Worm (Caenorhabditis elegans) whole organism, midembryonic: ENCODE results near the gene pals-20.
A peak's percentile ranks its signal among the peaks of the same experiment; 100 is the strongest.

ENCODE experiments used
- T22C8.4 ChIP-seq: fragments of 200-800 bp; sonication (Bioruptor generic); IDR thresholded peaks from 2 replicates; pipeline ENCODE4 v1.3.6; 2022; ENCODE audit warnings: missing genetic modification characterization, missing compliant biosample characterization
- cog-1 ChIP-seq: sonication (generic microtip); optimal IDR thresholded peaks from 2 replicates; lab custom pipeline; 2016; ENCODE audit warnings: missing genetic modification characterization, missing compliant biosample characterization
- flt-1 ChIP-seq: fragments of 200-800 bp; sonication (Bioruptor generic); IDR thresholded peaks from 2 replicates; pipeline ENCODE4 v1.3.6; 2022; ENCODE audit warnings: missing genetic modification characterization, missing compliant biosample characterization
- klf-2 ChIP-seq: fragments of 200-800 bp; sonication (Bioruptor generic); conservative IDR thresholded peaks from 2 replicates; pipeline ENCODE4 v1.3.6; 2022; ENCODE audit warnings: missing genetic modification reagents, missing genetic modification characterization, missing compliant biosample characterization
- med-1 ChIP-seq: sonication (generic microtip); optimal IDR thresholded peaks from 2 replicates; lab custom pipeline; 2017; ENCODE audit warnings: missing genetic modification characterization, mild to moderate bottlenecking, missing compliant biosample characterization, antibody characterized with exemption, missing genetic modification reagents; ENCODE audit not compliant: insufficient read depth
- ref-1 ChIP-seq: fragments of 200-800 bp; sonication (Bioruptor generic); conservative IDR thresholded peaks from 2 replicates; pipeline ENCODE4 v1.3.6; 2022; ENCODE audit warnings: missing genetic modification reagents, missing genetic modification characterization, missing compliant biosample characterization
- tab-1 ChIP-seq: fragments of 200-800 bp; sonication (Bioruptor generic); IDR thresholded peaks from 2 replicates; pipeline ENCODE4 v1.3.6; 2022; ENCODE audit warnings: missing genetic modification characterization, missing compliant biosample characterization
- ztf-23 ChIP-seq: fragments of 200-800 bp; sonication (Bioruptor generic); IDR thresholded peaks from 2 replicates; pipeline ENCODE4 v1.3.6; 2022; ENCODE audit warnings: missing genetic modification reagents, missing genetic modification characterization, missing compliant biosample characterization
- ztf-29 ChIP-seq: fragments of 200-800 bp; sonication (Bioruptor generic); IDR thresholded peaks from 2 replicates; pipeline ENCODE4 v1.3.6; 2022; ENCODE audit warnings: missing genetic modification reagents, missing genetic modification characterization, missing compliant biosample characterization

pals-20 gene

DNA sequence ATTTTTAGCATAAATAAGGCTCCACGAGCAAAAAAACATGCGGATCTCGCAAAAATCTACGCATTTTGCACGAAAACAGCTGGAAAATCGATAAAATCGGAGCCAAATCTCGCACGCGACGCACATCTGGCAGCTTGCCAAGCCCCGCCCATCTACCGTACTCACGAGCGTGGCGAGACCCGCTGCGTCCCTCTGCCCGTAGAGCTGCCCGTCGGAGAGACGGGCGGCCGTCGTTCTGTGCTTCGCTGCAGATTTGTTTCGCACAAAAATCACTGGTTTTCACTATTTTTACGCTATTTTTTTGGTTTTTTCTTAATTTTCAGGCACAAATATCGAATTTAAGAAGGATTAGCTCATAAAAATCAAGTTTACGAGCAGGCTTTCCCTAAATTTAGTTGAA lies 30.6 kb upstream of the pals-20 start:
- TF ChIP-seq cog-1 (tag; lab: Kevin White, UChicago) (peak; percentile 45), med-1 (GFP tag; lab: Kevin White, UChicago) (peak; percentile 21), flt-1 (peak; percentile 76; the same call in 1 of the 2 replicates), T22C8.4 (GFP tag; lab: Robert Waterston, UW) (peak; percentile 58), ztf-23 (GFP tag; lab: Robert Waterston, UW) (0 out of 2 replicates have a peak, but pooled peaks have one; percentile 39), ref-1 (GFP tag; lab: Robert Waterston, UW) (no peak), klf-2 (GFP tag; lab: Robert Waterston, UW) (no peak), ztf-29 (GFP tag; lab: Robert Waterston, UW) (0 out of 2 replicates have a peak, but pooled peaks have one; percentile 18), tab-1 (GFP tag; lab: Robert Waterston, UW) (no peak)

DNA sequence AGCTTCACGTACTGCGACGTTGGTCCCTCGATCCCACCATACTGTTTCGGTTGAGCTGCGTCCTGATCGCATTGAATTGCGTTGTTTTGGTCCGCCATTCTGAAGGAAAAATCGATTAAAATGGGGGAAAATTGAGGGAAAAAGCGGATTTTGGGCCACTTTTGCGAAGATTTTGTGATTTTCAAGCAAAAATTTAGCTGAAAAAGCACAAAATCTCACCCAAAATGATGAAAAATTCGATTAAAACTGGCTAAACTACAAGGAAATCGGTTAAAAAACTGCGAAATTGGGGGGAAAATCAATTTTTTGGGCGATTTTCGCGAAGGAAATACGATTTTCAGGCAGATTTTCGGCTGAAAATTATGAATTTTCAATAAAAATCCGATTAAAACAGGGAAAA lies 29.0 kb upstream of the pals-20 start, which contains the start of gene elc-1:
Gene elc-1, minus strand, starts transcription at position 101 of the 400 bp plus-strand sequence.
- TF ChIP-seq klf-2 (GFP tag; lab: Robert Waterston, UW), result no peak
- no peak for TF ChIP-seq tab-1 (GFP tag; lab: Robert Waterston, UW)
- no peak for TF ChIP-seq ztf-23 (GFP tag; lab: Robert Waterston, UW)
- TF ChIP-seq med-1 (GFP tag; lab: Kevin White, UChicago), result no peak
- no peak for TF ChIP-seq T22C8.4 (GFP tag; lab: Robert Waterston, UW)
- no peak for TF ChIP-seq flt-1
- TF ChIP-seq ref-1 (GFP tag; lab: Robert Waterston, UW), result no peak

DNA sequence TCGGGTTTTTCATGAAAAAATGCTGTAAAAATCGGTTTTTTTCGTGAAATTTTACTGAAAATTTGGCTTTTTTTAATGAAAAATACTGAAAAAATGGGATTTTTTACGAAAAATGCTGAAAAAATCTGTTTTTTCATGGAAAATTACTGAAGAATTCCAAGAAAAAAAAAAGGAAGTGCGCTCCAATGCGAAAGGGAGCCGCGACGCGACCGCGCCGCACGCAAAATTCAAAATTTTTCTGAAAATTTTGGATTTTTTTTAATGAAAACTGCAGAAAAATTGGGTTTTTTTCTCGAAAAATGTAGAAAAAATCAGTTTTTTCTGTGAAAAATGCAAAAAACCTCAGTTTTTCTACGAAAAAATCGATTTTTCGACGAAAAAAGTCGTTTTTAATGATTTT lies 28.4 kb upstream of the pals-20 start:
- no peak for TF ChIP-seq med-1 (GFP tag; lab: Kevin White, UChicago)
- no peak for TF ChIP-seq tab-1 (GFP tag; lab: Robert Waterston, UW)
- TF ChIP-seq klf-2 (GFP tag; lab: Robert Waterston, UW), result no peak
- no peak for TF ChIP-seq cog-1 (tag; lab: Kevin White, UChicago)
- TF ChIP-seq ztf-29 (GFP tag; lab: Robert Waterston, UW), result no peak
- TF ChIP-seq flt-1, result no peak
- TF ChIP-seq ztf-23 (GFP tag; lab: Robert Waterston, UW), result no peak
- no peak for TF ChIP-seq ref-1 (GFP tag; lab: Robert Waterston, UW)
- TF ChIP-seq T22C8.4 (GFP tag; lab: Robert Waterston, UW), result no peak

DNA sequence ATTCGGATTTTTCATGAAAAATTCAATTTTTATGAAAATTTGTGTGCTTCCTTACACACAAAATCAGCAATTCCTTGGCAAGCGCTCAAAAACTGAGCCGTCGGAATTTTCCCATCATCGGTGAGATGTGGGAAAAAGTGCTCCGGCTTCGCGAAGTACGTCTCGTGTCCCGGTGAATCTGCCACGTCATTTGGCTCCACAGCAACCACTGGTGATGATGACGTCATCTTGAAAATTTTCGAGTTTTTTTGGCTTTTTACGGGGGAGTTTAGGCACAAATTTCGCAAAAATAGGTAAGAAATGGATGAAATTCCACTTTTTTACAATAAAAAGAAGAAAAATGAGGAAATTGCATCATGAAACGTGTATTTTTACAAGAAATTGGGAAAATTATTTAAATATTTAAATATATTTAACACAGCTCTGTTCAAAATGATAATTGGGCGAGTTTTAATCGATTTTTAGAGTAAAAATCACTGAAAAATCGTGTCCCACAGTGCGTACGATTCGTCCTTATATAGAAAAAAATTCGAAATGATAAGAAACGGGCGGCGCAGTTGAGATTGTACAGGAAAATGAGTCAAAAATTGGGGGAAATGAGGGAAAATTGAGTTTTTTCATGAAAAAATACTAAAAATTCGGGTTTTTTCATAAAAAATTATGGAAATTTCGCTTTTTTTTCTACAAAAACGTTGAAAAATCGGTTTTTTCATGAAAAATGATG lies 25.9 kb upstream of the pals-20 start, which contains the start of gene Y82E9BR.14:
Gene Y82E9BR.14, minus strand, starts transcription at position 227 of the 724 bp plus-strand sequence.
- no peak for TF ChIP-seq ref-1 (GFP tag; lab: Robert Waterston, UW)
- TF ChIP-seq ztf-23 (GFP tag; lab: Robert Waterston, UW), result no peak
- TF ChIP-seq cog-1 (tag; lab: Kevin White, UChicago), result no peak
- no peak for TF ChIP-seq klf-2 (GFP tag; lab: Robert Waterston, UW)
- no peak for TF ChIP-seq ztf-29 (GFP tag; lab: Robert Waterston, UW)
- no peak for TF ChIP-seq T22C8.4 (GFP tag; lab: Robert Waterston, UW)
- no peak for TF ChIP-seq tab-1 (GFP tag; lab: Robert Waterston, UW)
- no peak for TF ChIP-seq med-1 (GFP tag; lab: Kevin White, UChicago)
- TF ChIP-seq flt-1, result no peak

DNA sequence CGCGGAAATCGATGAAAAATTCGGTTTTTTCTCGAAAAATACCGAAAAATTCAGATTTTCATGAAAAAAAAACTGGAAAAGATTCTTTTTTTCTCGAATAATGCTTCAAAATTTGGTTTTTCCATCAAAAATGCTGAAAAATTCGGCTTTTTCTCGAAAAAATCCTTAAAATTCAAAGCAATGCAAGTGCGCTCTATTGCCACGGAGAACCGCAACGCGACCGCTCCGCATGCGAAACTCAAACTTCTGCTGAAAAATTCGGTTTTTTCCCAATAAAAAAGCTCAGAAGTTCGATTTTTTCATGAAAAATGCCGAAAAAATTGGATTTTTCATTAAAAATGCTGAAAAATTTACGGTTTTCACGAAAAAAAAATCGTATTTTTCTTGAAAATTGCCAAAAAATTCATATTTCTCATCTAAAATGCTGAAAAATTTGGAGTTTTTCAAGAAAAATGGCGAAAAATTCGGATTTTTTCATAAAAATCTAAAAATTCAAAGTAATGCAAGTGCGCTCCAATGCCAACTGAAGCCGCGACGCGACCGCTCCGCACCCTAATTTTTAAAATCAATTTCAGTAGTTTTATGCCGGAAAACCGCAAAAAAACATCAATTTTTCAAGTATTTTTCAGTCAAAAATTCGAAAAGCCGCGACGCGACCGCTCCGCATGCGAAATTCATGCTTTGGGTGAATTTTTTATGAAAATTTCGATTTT lies 25.2 kb upstream of the pals-20 start:
- TF ChIP-seq klf-2 (GFP tag; lab: Robert Waterston, UW) (no peak), tab-1 (GFP tag; lab: Robert Waterston, UW) (no peak)

DNA sequence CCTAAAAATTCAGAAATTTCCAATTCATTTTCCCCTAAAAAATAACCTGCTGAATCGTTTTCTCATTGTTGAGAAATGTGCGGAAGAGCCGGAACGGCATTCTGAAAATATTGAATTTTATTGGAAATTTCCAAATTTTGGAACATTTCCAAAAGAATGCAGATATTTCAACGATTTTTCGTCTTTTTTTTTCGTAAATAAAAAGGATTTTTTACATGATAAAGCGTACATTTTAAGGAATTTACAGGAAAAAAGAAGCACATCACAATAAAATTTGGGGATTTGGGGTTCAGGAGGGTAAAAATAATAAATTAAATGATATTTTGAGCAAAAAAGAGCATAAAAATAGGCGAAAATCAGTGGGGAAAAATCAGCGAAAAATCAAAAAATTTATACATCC lies 21.0 kb upstream of the pals-20 start, which contains the start of gene Y82E9BR.22:
Gene Y82E9BR.22, minus strand, starts transcription at position 101 of the 400 bp plus-strand sequence.
- TF ChIP-seq T22C8.4 (GFP tag; lab: Robert Waterston, UW), result no peak
- no peak for TF ChIP-seq ref-1 (GFP tag; lab: Robert Waterston, UW)
- no peak for TF ChIP-seq ztf-29 (GFP tag; lab: Robert Waterston, UW)
- no peak for TF ChIP-seq tab-1 (GFP tag; lab: Robert Waterston, UW)
- TF ChIP-seq flt-1, result no peak
- no peak for TF ChIP-seq med-1 (GFP tag; lab: Kevin White, UChicago)

DNA sequence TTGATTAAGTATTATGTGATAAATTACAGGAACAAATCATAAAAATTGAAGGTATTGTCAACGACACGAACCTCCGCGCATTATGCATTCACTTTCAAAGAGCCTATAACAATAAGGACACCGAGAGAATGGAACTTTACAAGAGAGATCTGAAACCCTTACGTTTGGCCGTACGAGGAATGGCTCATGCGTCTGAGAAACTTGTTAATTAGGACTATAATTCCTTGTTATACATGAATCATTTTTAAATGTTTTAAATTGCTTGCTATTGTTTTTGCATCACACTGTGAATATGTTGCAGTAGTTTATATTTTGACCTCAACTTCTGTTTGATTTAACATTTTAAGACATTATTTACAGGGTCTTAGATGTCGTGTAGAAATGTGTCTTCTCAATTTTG lies 15.0 kb upstream of the pals-20 start, which contains the start of gene pals-18:
Gene pals-18, plus strand, starts transcription at position 301 of the 400 bp plus-strand sequence.
- TF ChIP-seq cog-1 (tag; lab: Kevin White, UChicago) (no peak), ztf-23 (GFP tag; lab: Robert Waterston, UW) (no peak), ref-1 (GFP tag; lab: Robert Waterston, UW) (no peak)

DNA sequence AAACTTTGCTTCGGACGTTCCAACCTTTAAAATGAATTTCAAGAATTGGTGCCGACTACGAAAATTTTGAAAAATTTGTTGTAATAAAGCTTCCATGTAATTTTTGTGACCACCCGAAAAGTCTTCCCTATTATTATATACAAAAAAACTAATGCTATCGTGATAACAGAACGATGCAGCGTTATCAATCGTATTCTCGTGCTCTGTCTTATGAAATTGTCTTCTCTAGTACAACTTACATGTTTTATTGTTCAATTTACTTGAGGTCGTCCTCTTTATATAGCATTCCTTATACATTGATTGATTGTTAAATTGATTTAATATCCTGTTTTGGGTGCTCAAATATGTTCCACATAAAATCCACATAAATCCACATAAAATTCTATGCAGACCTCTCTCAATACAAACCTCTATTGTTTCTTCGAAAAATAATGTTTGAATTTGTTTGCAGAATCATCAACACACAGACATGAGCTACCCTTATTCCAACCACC lies 13.4 kb upstream of the pals-20 start, which contains the start of gene pals-19:
Gene pals-19, plus strand, starts transcription at position 444 of the 494 bp plus-strand sequence.
- TF ChIP-seq cog-1 (tag; lab: Kevin White, UChicago), result no peak
- no peak for TF ChIP-seq tab-1 (GFP tag; lab: Robert Waterston, UW)
- TF ChIP-seq T22C8.4 (GFP tag; lab: Robert Waterston, UW), result no peak
- no peak for TF ChIP-seq klf-2 (GFP tag; lab: Robert Waterston, UW)
- no peak for TF ChIP-seq ref-1 (GFP tag; lab: Robert Waterston, UW)
- no peak for TF ChIP-seq med-1 (GFP tag; lab: Kevin White, UChicago)
- TF ChIP-seq flt-1, result no peak
- no peak for TF ChIP-seq ztf-23 (GFP tag; lab: Robert Waterston, UW)
- no peak for TF ChIP-seq ztf-29 (GFP tag; lab: Robert Waterston, UW)
